Worm (Caenorhabditis elegans): Measurements from ENCODE around the gene C06B3.7.

The C06B3.7 gene

ce11 chrV:13907557-13908104, 1.9 kb upstream of the C06B3.7 start:
- TF ChIP-seq hnd-1 (tag; optimal IDR thresholded peaks at IDR 0.05) (no peak), flt-1 (GFP tag; IDR thresholded peaks at IDR 0.05) (no peak), ets-7 (tag; optimal IDR thresholded peaks at IDR 0.05) (no peak), sea-1 (GFP tag; conservative IDR thresholded peaks at IDR 0.05) (no peak), B0310.2 (tag; optimal IDR thresholded peaks at IDR 0.05) (no peak), aly-1 (tag; optimal IDR thresholded peaks at IDR 0.05) (no peak)

- TF ChIP-seq tra-4 (tag; optimal IDR thresholded peaks at IDR 0.05) (no peak), ets-7 (tag; optimal IDR thresholded peaks at IDR 0.05) (no peak), flt-1 (GFP tag; IDR thresholded peaks at IDR 0.05) (no peak), F13C5.2 (tag; optimal IDR thresholded peaks at IDR 0.05) (no peak), pes-1 (GFP tag; IDR thresholded peaks at IDR 0.05) (no peak)
Measured at ce11 chrV:13908120-13908915, 1.2 kb upstream of the C06B3.7 start.

- TF ChIP-seq ceh-36 (tag; optimal IDR thresholded peaks at IDR 0.05) (no peak), tra-4 (tag; optimal IDR thresholded peaks at IDR 0.05) (no peak), B0310.2 (tag; optimal IDR thresholded peaks at IDR 0.05) (no peak), ets-7 (tag; optimal IDR thresholded peaks at IDR 0.05) (no peak), hmbx-1 (tag; optimal IDR thresholded peaks at IDR 0.05) (no peak), tbx-11 (GFP tag; IDR thresholded peaks at IDR 0.05) (no peak), tbx-37 (GFP tag; conservative IDR thresholded peaks at IDR 0.05) (no peak), sea-1 (GFP tag; conservative IDR thresholded peaks at IDR 0.05) (no peak), pes-1 (GFP tag; IDR thresholded peaks at IDR 0.05) (no peak), flt-1 (GFP tag; IDR thresholded peaks at IDR 0.05) (no peak), aly-1 (tag; optimal IDR thresholded peaks at IDR 0.05) (no peak), ama-1 (optimal IDR thresholded peaks at IDR 0.05) (no peak), scrt-1 (GFP tag; IDR thresholded peaks at IDR 0.05) (no peak)
Measured at ce11 chrV:13908916-13909176, 640 bp upstream of the C06B3.7 start, which contains the start of gene C06B3.6. Gene C06B3.6 (minus strand): TSS chrV:13908967.

ce11 chrV:13915390-13915789, 5.9 kb downstream of the C06B3.7 start, which contains the start of gene gcy-32:
Gene gcy-32 (minus strand): TSS chrV:13915490.
- TF ChIP-seq F13C5.2 (tag; optimal IDR thresholded peaks at IDR 0.05) (no peak), aly-1 (tag; optimal IDR thresholded peaks at IDR 0.05) (no peak), ceh-36 (tag; optimal IDR thresholded peaks at IDR 0.05) (no peak), hnd-1 (tag; optimal IDR thresholded peaks at IDR 0.05) (no peak), hmbx-1 (tag; optimal IDR thresholded peaks at IDR 0.05) (no peak), B0310.2 (tag; optimal IDR thresholded peaks at IDR 0.05) (no peak), ceh-13 (GFP tag; optimal IDR thresholded peaks at IDR 0.05) (no peak), pes-1 (GFP tag; IDR thresholded peaks at IDR 0.05) (no peak), ama-1 (optimal IDR thresholded peaks at IDR 0.05) (no peak), hmg-4 (GFP tag; optimal IDR thresholded peaks at IDR 0.05) (no peak), tra-4 (tag; optimal IDR thresholded peaks at IDR 0.05) (no peak), tbx-11 (GFP tag; IDR thresholded peaks at IDR 0.05) (no peak)

ce11 chrV:13916196-13916595, 6.7 kb downstream of the C06B3.7 start, which contains the start of gene str-252:
Gene str-252 (plus strand): TSS chrV:13916496.
- TF ChIP-seq tbx-11 (GFP tag; IDR thresholded peaks at IDR 0.05) (no peak), tbx-37 (GFP tag; conservative IDR thresholded peaks at IDR 0.05) (no peak), ceh-13 (GFP tag; optimal IDR thresholded peaks at IDR 0.05) (no peak), tra-4 (tag; optimal IDR thresholded peaks at IDR 0.05) (no peak), ceh-36 (tag; optimal IDR thresholded peaks at IDR 0.05) (no peak), F13C5.2 (tag; optimal IDR thresholded peaks at IDR 0.05) (no peak), hmg-4 (GFP tag; optimal IDR thresholded peaks at IDR 0.05) (no peak), pes-1 (GFP tag; IDR thresholded peaks at IDR 0.05) (no peak), B0310.2 (tag; optimal IDR thresholded peaks at IDR 0.05) (no peak)

ce11 chrV:13918341-13918740, 8.9 kb downstream of the C06B3.7 start, which contains the start of gene str-250:
Gene str-250 (plus strand): TSS chrV:13918641.
- TF ChIP-seq ets-7 (tag; optimal IDR thresholded peaks at IDR 0.05) (no peak), scrt-1 (GFP tag; IDR thresholded peaks at IDR 0.05) (no peak), ceh-13 (GFP tag; optimal IDR thresholded peaks at IDR 0.05) (no peak), hmbx-1 (tag; optimal IDR thresholded peaks at IDR 0.05) (no peak), tra-4 (tag; optimal IDR thresholded peaks at IDR 0.05) (no peak), flt-1 (GFP tag; IDR thresholded peaks at IDR 0.05) (no peak), aly-1 (tag; optimal IDR thresholded peaks at IDR 0.05) (no peak), hnd-1 (tag; optimal IDR thresholded peaks at IDR 0.05) (no peak), tbx-11 (GFP tag; IDR thresholded peaks at IDR 0.05) (no peak), B0310.2 (tag; optimal IDR thresholded peaks at IDR 0.05) (no peak), pes-1 (GFP tag; IDR thresholded peaks at IDR 0.05) (no peak), ceh-36 (tag; optimal IDR thresholded peaks at IDR 0.05) (no peak), F13C5.2 (tag; optimal IDR thresholded peaks at IDR 0.05) (no peak), sea-1 (GFP tag; conservative IDR thresholded peaks at IDR 0.05) (no peak), ama-1 (optimal IDR thresholded peaks at IDR 0.05) (no peak), tbx-37 (GFP tag; conservative IDR thresholded peaks at IDR 0.05) (no peak), hmg-4 (GFP tag; optimal IDR thresholded peaks at IDR 0.05) (no peak)

ce11 chrV:13920730-13921129, 11.2 kb downstream of the C06B3.7 start, which contains the start of gene srx-42:
Gene srx-42 (plus strand): TSS chrV:13921030.
- TF ChIP-seq flt-1 (GFP tag; IDR thresholded peaks at IDR 0.05) (no peak), scrt-1 (GFP tag; IDR thresholded peaks at IDR 0.05) (no peak), hnd-1 (tag; optimal IDR thresholded peaks at IDR 0.05) (no peak), pes-1 (GFP tag; IDR thresholded peaks at IDR 0.05) (no peak), ets-7 (tag; optimal IDR thresholded peaks at IDR 0.05) (no peak), tbx-37 (GFP tag; conservative IDR thresholded peaks at IDR 0.05) (no peak), B0310.2 (tag; optimal IDR thresholded peaks at IDR 0.05) (no peak), ceh-13 (GFP tag; optimal IDR thresholded peaks at IDR 0.05) (no peak), sea-1 (GFP tag; conservative IDR thresholded peaks at IDR 0.05) (no peak), F13C5.2 (tag; optimal IDR thresholded peaks at IDR 0.05) (no peak), aly-1 (tag; optimal IDR thresholded peaks at IDR 0.05) (no peak)

All from whole organism, early embryonic.